Worm (Caenorhabditis elegans) whole organism, L1 larva: Measurements from ENCODE around the gene srh-288.

ENCODE experiments used
- C16A3.4 ChIP-seq: fragments of 150-350 bp; optimal IDR thresholded peaks from 2 replicates; lab custom pipeline; 2014; ENCODE audit warnings: missing biosample characterization, missing genetic modification characterization
- ama-1 ChIP-seq: fragments of 150-350 bp; optimal IDR thresholded peaks from 2 replicates; lab custom pipeline; 2014
- blmp-1 ChIP-seq: fragments of 150-350 bp; optimal IDR thresholded peaks from 2 replicates; lab custom pipeline; 2014; ENCODE audit warnings: missing biosample characterization, missing genetic modification characterization
- elt-3 ChIP-seq, 6 experiments: fragments of 150-350 bp in 1 of 6; sonication (generic microtip); optimal IDR thresholded peaks; 2 replicates each; lab custom pipeline; 2017 to 2018; ENCODE audit warnings: missing biosample characterization in 6 of 6, missing genetic modification characterization in 6 of 6, inconsistent platforms in 1 of 6
- jun-1 ChIP-seq: fragments of 150-350 bp; optimal IDR thresholded peaks from 2 replicates; lab custom pipeline; 2014; ENCODE audit warnings: missing biosample characterization, missing genetic modification reagents, missing genetic modification characterization
- lin-13 ChIP-seq: fragments of 150-350 bp; optimal IDR thresholded peaks from 2 replicates; lab custom pipeline; 2014; ENCODE audit warnings: missing biosample characterization, missing genetic modification reagents, missing genetic modification characterization
- mef-2 ChIP-seq: fragments of 150-350 bp; optimal IDR thresholded peaks from 2 replicates; lab custom pipeline; 2014; ENCODE audit warnings: missing biosample characterization, missing genetic modification characterization
- mep-1 ChIP-seq: fragments of 150-350 bp; optimal IDR thresholded peaks from 2 replicates; lab custom pipeline; 2014; ENCODE audit warnings: missing biosample characterization, missing genetic modification characterization
- nhr-237 ChIP-seq: fragments of 150-350 bp; optimal IDR thresholded peaks from 2 replicates; lab custom pipeline; 2014; ENCODE audit warnings: missing biosample characterization, missing genetic modification characterization
- skn-1 ChIP-seq: fragments of 150-350 bp; optimal IDR thresholded peaks from 2 replicates; lab custom pipeline; 2014; ENCODE audit warnings: missing biosample characterization, missing genetic modification characterization
- snpc-4 ChIP-seq: fragments of 150-350 bp; optimal IDR thresholded peaks from 2 replicates; lab custom pipeline; 2014; ENCODE audit warnings: missing biosample characterization, missing genetic modification characterization
- unc-62 ChIP-seq: fragments of 150-350 bp; optimal IDR thresholded peaks from 2 replicates; lab custom pipeline; 2014; ENCODE audit warnings: missing biosample characterization, missing genetic modification reagents, missing genetic modification characterization
- zag-1 ChIP-seq: fragments of 150-350 bp; optimal IDR thresholded peaks from 2 replicates; lab custom pipeline; 2014; ENCODE audit warnings: missing biosample characterization, missing genetic modification characterization
- ztf-4 ChIP-seq: fragments of 150-350 bp; optimal IDR thresholded peaks from 2 replicates; lab custom pipeline; 2014; ENCODE audit warnings: missing biosample characterization, missing genetic modification characterization

DNA sequence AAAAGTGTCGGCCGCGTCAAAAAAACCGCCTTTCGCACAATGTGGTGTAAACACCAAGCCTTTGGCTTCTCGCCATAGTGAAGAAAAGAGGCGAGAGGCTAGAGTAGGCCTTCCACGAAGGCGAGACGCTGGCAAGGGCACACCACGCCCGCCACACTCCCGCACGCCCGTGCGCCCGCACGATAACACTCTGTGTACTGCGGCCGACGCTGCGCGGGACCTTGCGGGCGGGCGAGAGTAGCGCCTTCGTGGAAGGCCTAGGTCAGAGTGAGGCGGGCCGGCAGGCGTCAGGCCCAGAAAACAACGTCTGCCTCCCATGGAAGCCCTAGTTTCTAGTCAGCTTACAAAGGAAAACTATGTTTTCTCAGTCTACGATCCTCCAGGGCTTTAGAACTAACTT is 16.6 kb upstream of the srh-288 start:
- TF ChIP-seq zag-1 (no peak), elt-3 (tag; optimal IDR thresholded peaks at IDR 0.05; lab: Kevin White, UChicago) (no peak), blmp-1 (no peak), nhr-237 (tag; lab: Kevin White, UChicago) (no peak), C16A3.4 (tag; lab: Kevin White, UChicago) (no peak), skn-1 (tag; lab: Kevin White, UChicago) (no peak), unc-62 (no peak), ama-1 (lab: Kevin White, UChicago) (no peak), mef-2 (tag; lab: Kevin White, UChicago) (no peak), snpc-4 (tag; lab: Kevin White, UChicago) (no peak), jun-1 (tag; lab: Kevin White, UChicago) (no peak), lin-13 (GFP tag; lab: Kevin White, UChicago) (no peak), ztf-4 (tag; lab: Kevin White, UChicago) (no peak), mep-1 (no peak)
